Fruit fly (Drosophila melanogaster) whole organism, embryonic: Measurements from ENCODE around the gene CG6610.

Source experiments
- Bdp1 ChIP-seq: fragments of 200-800 bp; sonication (Bioruptor generic); optimal IDR thresholded peaks from 3 replicates; lab custom pipeline; 2016; ENCODE audit warnings: missing biosample characterization, missing genetic modification characterization
- CG10147 ChIP-seq: fragments of 200-800 bp; sonication (Bioruptor generic); optimal IDR thresholded peaks from 2 replicates; lab custom pipeline; 2019; ENCODE audit warnings: missing biosample characterization, mild to moderate bottlenecking, missing genetic modification characterization, moderate library complexity
- CG1024 ChIP-seq: fragments of 200-800 bp; sonication (Bioruptor generic); IDR thresholded peaks from 2 replicates; pipeline ENCODE4 v1.3.6; 2022; ENCODE audit warnings: missing biosample characterization, missing genetic modification characterization
- CG10959 ChIP-seq: fragments of 200-800 bp; sonication (Bioruptor generic); IDR thresholded peaks from 2 replicates; pipeline ENCODE4 v1.3.6; 2022; ENCODE audit warnings: missing biosample characterization, missing genetic modification characterization
- CG1233 ChIP-seq: fragments of 200-800 bp; sonication (Bioruptor generic); optimal IDR thresholded peaks from 4 replicates; lab custom pipeline; 2018; ENCODE audit warnings: missing biosample characterization, mild to moderate bottlenecking, missing genetic modification characterization
- CG12744 ChIP-seq: fragments of 200-800 bp; sonication (Bioruptor generic); optimal IDR thresholded peaks from 2 replicates; lab custom pipeline; 2016; ENCODE audit warnings: missing biosample characterization, missing genetic modification characterization
- CG12942 ChIP-seq: fragments of 200-800 bp; sonication (Bioruptor generic); optimal IDR thresholded peaks from 3 replicates; lab custom pipeline; 2016; ENCODE audit warnings: missing biosample characterization, missing genetic modification characterization
- CG13624 ChIP-seq: fragments of 200-800 bp; sonication (Bioruptor generic); optimal IDR thresholded peaks from 2 replicates; lab custom pipeline; 2016; ENCODE audit warnings: missing biosample characterization, missing genetic modification characterization
- CG1603 ChIP-seq: fragments of 200-800 bp; sonication (Bioruptor generic); optimal IDR thresholded peaks from 2 replicates; lab custom pipeline; 2019; ENCODE audit warnings: missing biosample characterization, mild to moderate bottlenecking, missing genetic modification characterization, moderate library complexity
- CG17385 ChIP-seq: fragments of 200-800 bp; sonication (Bioruptor generic); optimal IDR thresholded peaks from 3 replicates; lab custom pipeline; 2018; ENCODE audit warnings: missing biosample characterization, mild to moderate bottlenecking, missing genetic modification characterization
- CG17802 ChIP-seq: fragments of 200-800 bp; sonication (Bioruptor generic); optimal IDR thresholded peaks from 2 replicates; lab custom pipeline; 2018; ENCODE audit warnings: missing biosample characterization, mild to moderate bottlenecking, missing genetic modification characterization, moderate library complexity
- CG18599 ChIP-seq: fragments of 200-800 bp; sonication (Bioruptor generic); optimal IDR thresholded peaks from 3 replicates; lab custom pipeline; 2017; ENCODE audit warnings: missing biosample characterization, missing genetic modification characterization, mild to moderate bottlenecking, moderate library complexity, missing genetic modification reagents
- CG2116 ChIP-seq: fragments of 200-800 bp; sonication (Bioruptor generic); optimal IDR thresholded peaks from 3 replicates; lab custom pipeline; 2018; ENCODE audit warnings: missing biosample characterization, mild to moderate bottlenecking, missing genetic modification characterization
- CG4707 ChIP-seq: fragments of 200-800 bp; sonication (Bioruptor generic); optimal IDR thresholded peaks from 2 replicates; lab custom pipeline; 2018; ENCODE audit warnings: missing biosample characterization, mild to moderate bottlenecking, missing genetic modification characterization, moderate library complexity
- CG6272 ChIP-seq: fragments of 200-800 bp; sonication (Bioruptor generic); IDR thresholded peaks from 2 replicates; pipeline ENCODE4 v1.3.6; 2022; ENCODE audit warnings: missing biosample characterization, missing genetic modification characterization
- CG8089 ChIP-seq: fragments of 200-800 bp; sonication (Bioruptor generic); optimal IDR thresholded peaks from 3 replicates; lab custom pipeline; 2016; ENCODE audit warnings: missing biosample characterization, missing genetic modification characterization
- CG8290 ChIP-seq, 3 experiments: fragments of 200-800 bp; sonication (Bioruptor generic); optimal IDR thresholded peaks; 2 replicates each; lab custom pipeline; 2016 to 2019; ENCODE audit warnings: missing biosample characterization in 3 of 3, missing genetic modification characterization in 3 of 3, mild to moderate bottlenecking in 2 of 3, moderate library complexity in 1 of 3
- CG8478 ChIP-seq: fragments of >200 bp; optimal IDR thresholded peaks from 2 replicates; lab custom pipeline; 2018
- CG8765 ChIP-seq: fragments of 200-800 bp; sonication (Bioruptor generic); IDR thresholded peaks from 2 replicates; pipeline ENCODE4 v1.3.6; 2022; ENCODE audit warnings: missing biosample characterization, missing genetic modification characterization
- Dbx ChIP-seq: fragments of 200-800 bp; sonication (Bioruptor generic); IDR thresholded peaks from 3 replicates; pipeline ENCODE4 v1.3.6; 2022; ENCODE audit warnings: missing biosample characterization, missing genetic modification characterization
- Drgx ChIP-seq: fragments of 200-800 bp; sonication (Bioruptor generic); IDR thresholded peaks from 2 replicates; pipeline ENCODE4 v1.3.6; 2022; ENCODE audit warnings: missing biosample characterization, missing genetic modification characterization
- Ets97D ChIP-seq: fragments of 200-800 bp; sonication (Bioruptor generic); optimal IDR thresholded peaks from 3 replicates; lab custom pipeline; 2016; ENCODE audit warnings: missing biosample characterization, missing genetic modification characterization
- Gsc ChIP-seq: fragments of 200-800 bp; sonication (Bioruptor generic); IDR thresholded peaks from 2 replicates; pipeline ENCODE4 v1.3.6; 2022; ENCODE audit warnings: missing biosample characterization, missing genetic modification characterization
- Hand ChIP-seq: fragments of 200-800 bp; sonication (Bioruptor generic); optimal IDR thresholded peaks from 2 replicates; lab custom pipeline; 2017; ENCODE audit warnings: mild to moderate bottlenecking, missing biosample characterization, missing genetic modification reagents, missing genetic modification characterization
- Lhr ChIP-seq: fragments of 200-800 bp; sonication (Bioruptor generic); optimal IDR thresholded peaks from 3 replicates; lab custom pipeline; 2017; ENCODE audit warnings: mild to moderate bottlenecking, missing biosample characterization, missing genetic modification reagents, missing genetic modification characterization
- Opbp ChIP-seq: fragments of 200-800 bp; sonication (Bioruptor generic); IDR thresholded peaks from 3 replicates; pipeline ENCODE4 v1.3.6; 2022; ENCODE audit warnings: missing biosample characterization, missing genetic modification characterization; ENCODE audit not compliant: partially characterized antibody
- Sox100B ChIP-seq: fragments of 200-800 bp; sonication (Bioruptor generic); optimal IDR thresholded peaks from 3 replicates; lab custom pipeline; 2018; ENCODE audit warnings: missing biosample characterization, mild to moderate bottlenecking, missing genetic modification characterization
- Xbp1 ChIP-seq: fragments of 200-800 bp; sonication (Bioruptor generic); optimal IDR thresholded peaks from 3 replicates; lab custom pipeline; 2016; ENCODE audit warnings: missing biosample characterization, mild to moderate bottlenecking, missing genetic modification characterization
- ab ChIP-seq: fragments of 200-800 bp; sonication (Bioruptor generic); optimal IDR thresholded peaks from 2 replicates; lab custom pipeline; 2016; ENCODE audit warnings: missing biosample characterization, missing genetic modification characterization
- bowl ChIP-seq: fragments of 200-800 bp; sonication (Bioruptor generic); IDR thresholded peaks from 2 replicates; pipeline ENCODE4 v1.3.6; 2022; ENCODE audit warnings: missing biosample characterization, missing genetic modification characterization
- crp ChIP-seq, 2 experiments: fragments of 200-800 bp; sonication (Bioruptor generic); optimal IDR thresholded peaks; 2 replicates in 1 of 2; 3 replicates in 1 of 2; lab custom pipeline; 2017; ENCODE audit warnings: missing biosample characterization in 2 of 2, missing genetic modification characterization in 2 of 2, mild to moderate bottlenecking in 1 of 2, moderate library complexity in 1 of 2
- dm ChIP-seq: fragments of 200-800 bp; sonication (Bioruptor generic); optimal IDR thresholded peaks from 3 replicates; lab custom pipeline; 2016; ENCODE audit warnings: missing biosample characterization, missing genetic modification characterization
- eyg ChIP-seq: fragments of 200-800 bp; sonication (Bioruptor generic); optimal IDR thresholded peaks from 3 replicates; lab custom pipeline; 2016; ENCODE audit warnings: missing biosample characterization, missing genetic modification characterization
- gt ChIP-seq: fragments of 200-800 bp; sonication (Bioruptor generic); IDR thresholded peaks from 2 replicates; pipeline ENCODE4 v1.3.6; 2022; ENCODE audit warnings: missing biosample characterization, missing genetic modification characterization
- h ChIP-seq: fragments of >200 bp; optimal IDR thresholded peaks from 2 replicates; lab custom pipeline; 2017
- insv ChIP-seq, 2 experiments: fragments of 200-800 bp; sonication (Bioruptor generic); optimal IDR thresholded peaks; 3 replicates each; lab custom pipeline; 2016 to 2018; ENCODE audit warnings: missing biosample characterization in 2 of 2, missing genetic modification characterization in 2 of 2
- jing ChIP-seq: fragments of 200-800 bp; sonication (Bioruptor generic); optimal IDR thresholded peaks from 2 replicates; lab custom pipeline; 2018; ENCODE audit warnings: missing biosample characterization, mild to moderate bottlenecking, missing genetic modification characterization
- lola ChIP-seq, 3 experiments: fragments of >200 bp in 2 of 3; fragments of 200-800 bp in 1 of 3; sonication (Bioruptor generic) in 1 of 3; optimal IDR thresholded peaks; 2 replicates each; lab custom pipeline; 2017 to 2019; ENCODE audit warnings: missing biosample characterization in 3 of 3, missing genetic modification characterization in 3 of 3, mild to moderate bottlenecking in 1 of 3, moderate library complexity in 1 of 3
- mam ChIP-seq: fragments of 200-800 bp; sonication (Bioruptor generic); optimal IDR thresholded peaks from 3 replicates; lab custom pipeline; 2016; ENCODE audit warnings: missing biosample characterization, missing genetic modification characterization
- onecut ChIP-seq: fragments of 200-800 bp; sonication (Bioruptor generic); IDR thresholded peaks from 2 replicates; pipeline ENCODE4 v1.3.6; 2022; ENCODE audit warnings: missing biosample characterization, missing genetic modification characterization
- org-1 ChIP-seq: fragments of 200-800 bp; sonication (Bioruptor generic); optimal IDR thresholded peaks from 2 replicates; lab custom pipeline; 2017; ENCODE audit warnings: missing biosample characterization, missing genetic modification characterization
- otp ChIP-seq: fragments of 200-800 bp; sonication (Bioruptor generic); IDR thresholded peaks from 3 replicates; pipeline ENCODE4, ENCODE4 v1.3.6; 2022; ENCODE audit warnings: missing biosample characterization, missing genetic modification characterization
- ranshi ChIP-seq: fragments of 200-800 bp; sonication (Bioruptor generic); IDR thresholded peaks from 2 replicates; pipeline ENCODE4 v1.3.6; 2022; ENCODE audit warnings: missing biosample characterization, missing genetic modification characterization
- tap ChIP-seq: fragments of 200-800 bp; optimal IDR thresholded peaks from 3 replicates; lab custom pipeline; 2019; ENCODE audit warnings: missing biosample characterization, mild to moderate bottlenecking, missing genetic modification characterization, moderate library complexity
- trem ChIP-seq: fragments of 200-800 bp; optimal IDR thresholded peaks from 3 replicates; lab custom pipeline; 2019; ENCODE audit warnings: missing biosample characterization, mild to moderate bottlenecking, missing genetic modification characterization, moderate library complexity
- wek ChIP-seq: fragments of 200-800 bp; sonication (Bioruptor generic); optimal IDR thresholded peaks from 3 replicates; lab custom pipeline; 2018; ENCODE audit warnings: missing biosample characterization, mild to moderate bottlenecking, missing genetic modification characterization, moderate library complexity
- z ChIP-seq: fragments of 200-800 bp; sonication (Bioruptor generic); IDR thresholded peaks from 3 replicates; pipeline ENCODE4 v1.3.6; 2022; ENCODE audit warnings: missing biosample characterization, missing genetic modification characterization
- zen ChIP-seq: fragments of 200-800 bp; sonication (Bioruptor generic); optimal IDR thresholded peaks from 3 replicates; lab custom pipeline; 2018; ENCODE audit warnings: missing biosample characterization, mild to moderate bottlenecking, missing genetic modification characterization, moderate library complexity
- zen2 ChIP-seq: fragments of 200-800 bp; sonication (Bioruptor generic); IDR thresholded peaks from 3 replicates; pipeline ENCODE4 v1.3.6; 2022; ENCODE audit warnings: missing biosample characterization, missing genetic modification characterization; ENCODE audit not compliant: partially characterized antibody

The CG6610 gene

DNA sequence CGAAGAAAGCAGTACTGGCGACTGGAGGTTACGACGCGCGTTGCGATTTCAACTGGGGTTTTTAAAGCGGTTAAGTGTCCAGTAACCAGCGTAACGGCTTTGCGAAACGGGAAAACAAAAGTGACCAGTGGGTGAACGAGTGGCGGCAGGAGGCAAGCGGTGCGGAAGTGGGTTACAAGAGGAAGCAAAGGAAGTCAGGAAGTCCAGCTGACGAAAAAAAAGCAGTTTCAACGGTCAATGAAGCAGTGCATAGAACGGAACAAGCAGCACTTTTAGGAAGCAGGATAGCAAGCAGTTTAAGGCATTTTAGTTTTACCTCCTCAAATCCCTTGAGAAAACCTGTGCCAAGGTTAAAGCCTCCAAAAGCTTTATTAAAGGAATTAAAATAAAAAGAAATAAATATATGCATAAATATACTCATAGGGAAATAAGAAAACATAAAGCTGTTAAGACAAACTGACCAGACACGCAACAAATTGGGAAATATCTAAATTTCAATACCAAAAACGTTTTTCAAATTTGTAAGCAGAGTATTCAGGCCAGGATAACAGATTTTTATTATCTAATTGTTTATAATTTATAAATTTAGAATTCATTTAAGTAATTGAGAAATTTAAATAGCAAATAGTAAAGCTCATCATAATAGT lies 16.2 kb upstream of the CG6610 start, which contains the start of gene CG6592 (continued):
- TF ChIP-seq crp (GFP tag; optimal IDR thresholded peaks at IDR 0.05; lab: Kevin White, UChicago), result peak in 1 of 2 experiments; percentile 57
- TF ChIP-seq bowl (GFP tag; lab: Robert Waterston, UW), result no peak
- peak; percentile 80 for TF ChIP-seq zen (tag; lab: Kevin White, UChicago)
- no peak for TF ChIP-seq eyg (GFP tag; lab: Kevin White, UChicago)
- TF ChIP-seq CG12744, result peak; percentile 4
- no peak for TF ChIP-seq CG10147 (GFP tag; lab: Kevin White, UChicago)
- TF ChIP-seq gt (GFP tag; lab: Robert Waterston, UW), result no peak
- peak; percentile 49; the same call in 1 of the 2 replicates for TF ChIP-seq CG10959
- peak; percentile 82 for TF ChIP-seq CG8478 (lab: Kevin White, UChicago)
- TF ChIP-seq onecut (GFP tag; lab: Robert Waterston, UW), result 0 out of 2 replicates have a peak, but pooled peaks have one; percentile 13
- TF ChIP-seq wek (GFP tag; lab: Kevin White, UChicago), result peak; percentile 20
- TF ChIP-seq CG6272 (GFP tag; lab: Robert Waterston, UW), result 0 out of 2 replicates have a peak, but pooled peaks have one; percentile 6
- TF ChIP-seq CG8089 (GFP tag; lab: Kevin White, UChicago), result peak; percentile 67
- TF ChIP-seq h (lab: Kevin White, UChicago), result no peak
- TF ChIP-seq ab (GFP tag; lab: Kevin White, UChicago), result no peak
- TF ChIP-seq Hand (GFP tag; lab: Kevin White, UChicago), result no peak
- TF ChIP-seq otp (GFP tag; lab: Robert Waterston, UW), result peak; percentile 65; the same call in 1 of the 3 replicates
- no peak for TF ChIP-seq Sox100B (GFP tag; lab: Kevin White, UChicago)
- no peak for TF ChIP-seq ranshi (GFP tag; lab: Robert Waterston, UW)
- TF ChIP-seq CG17385 (GFP tag; lab: Kevin White, UChicago), result peak; percentile 66
- TF ChIP-seq Xbp1 (GFP tag; lab: Kevin White, UChicago), result peak; percentile 29
- peak; percentile 32 for TF ChIP-seq org-1
- TF ChIP-seq Lhr (GFP tag; lab: Kevin White, UChicago), result peak; percentile 40
- TF ChIP-seq CG4707 (GFP tag; lab: Kevin White, UChicago), result no peak
- peak; percentile 14 for TF ChIP-seq CG12942 (GFP tag; lab: Kevin White, UChicago)
- TF ChIP-seq CG18599 (GFP tag; lab: Kevin White, UChicago), result no peak
- TF ChIP-seq Bdp1 (GFP tag; lab: Kevin White, UChicago), result peak; percentile 9
- peak; percentile 31 for TF ChIP-seq CG2116 (GFP tag; lab: Kevin White, UChicago)
- peak; percentile 98 for TF ChIP-seq Ets97D (GFP tag; lab: Kevin White, UChicago)
- no peak for TF ChIP-seq Gsc (GFP tag; lab: Robert Waterston, UW)
- no peak for TF ChIP-seq Drgx (GFP tag; lab: Robert Waterston, UW)
- peak; percentile 52 for TF ChIP-seq CG1603 (tag; lab: Kevin White, UChicago)
- peak in 1 of 2 experiments; percentile 22 for TF ChIP-seq insv (GFP tag; optimal IDR thresholded peaks at IDR 0.05; lab: Kevin White, UChicago)
- peak; percentile 81 for TF ChIP-seq CG8290 (GFP tag; optimal IDR thresholded peaks at IDR 0.05; lab: Kevin White, UChicago)
- peak; percentile 60 to 84 for TF ChIP-seq CG8290 (tag; optimal IDR thresholded peaks at IDR 0.05; lab: Kevin White, UChicago)
- peak in 1 of 3 experiments; percentile 63 for TF ChIP-seq lola (GFP tag; optimal IDR thresholded peaks at IDR 0.05; lab: Kevin White, UChicago)
- peak; percentile 19 for TF ChIP-seq CG13624 (GFP tag; lab: Kevin White, UChicago)
- TF ChIP-seq zen2, result no peak
- peak; percentile 4 for TF ChIP-seq mam (GFP tag; lab: Kevin White, UChicago)
- TF ChIP-seq tap (tag; lab: Kevin White, UChicago), result no peak
- peak; percentile 5 for TF ChIP-seq jing (GFP tag; lab: Kevin White, UChicago)
- TF ChIP-seq CG1233, result peak; percentile 64
- peak; percentile 36; the same call in 1 of the 3 replicates for TF ChIP-seq Opbp
- peak; percentile 62; the same call in 1 of the 2 replicates for TF ChIP-seq CG8765 (GFP tag; lab: Robert Waterston, UW)
- no peak for TF ChIP-seq Dbx
- no peak for TF ChIP-seq z (GFP tag; lab: Robert Waterston, UW)
- peak; percentile 16; the same call in 1 of the 2 replicates for TF ChIP-seq CG1024 (GFP tag; lab: Robert Waterston, UW)
- peak; percentile 23 for TF ChIP-seq CG17802 (tag; lab: Kevin White, UChicago)
- TF ChIP-seq dm, result peak; percentile 28
- peak; percentile 8 for TF ChIP-seq trem
